Worm (Caenorhabditis elegans) whole organism, early embryonic: Measurements from ENCODE around the gene sri-25.

Source experiments
- ama-1 ChIP-seq: fragments of 150-350 bp; optimal IDR thresholded peaks from 2 replicates; lab custom pipeline; 2014
- ceh-13 ChIP-seq: fragments of 200-800 bp; sonication (Bioruptor generic); optimal IDR thresholded peaks from 2 replicates; lab custom pipeline; 2018; ENCODE audit warnings: mild to moderate bottlenecking, missing genetic modification characterization, missing compliant biosample characterization
- ets-7 ChIP-seq: sonication (generic microtip); optimal IDR thresholded peaks from 2 replicates; lab custom pipeline; 2016; ENCODE audit warnings: missing genotype, missing genetic modification characterization, missing compliant biosample characterization

ce11 chrV:15192377-15192776 lies 24.4 kb upstream of the sri-25 start, which contains the start of gene plc-2:
- TF ChIP-seq ets-7 (no peak), ceh-13 (GFP tag; lab: Kevin White, UChicago) (no peak), ama-1 (lab: Kevin White, UChicago) (no peak)
